Worm (Caenorhabditis elegans) whole organism, L2 larva: ENCODE results near the gene ipla-1.

Experiments
- R02D3.7 ChIP-seq: fragments of 150-350 bp; optimal IDR thresholded peaks from 2 replicates; lab custom pipeline; 2014; ENCODE audit warnings: missing biosample characterization, missing genetic modification characterization
- ama-1 ChIP-seq: fragments of 150-350 bp; optimal IDR thresholded peaks from 2 replicates; lab custom pipeline; 2018; ENCODE audit warnings: inconsistent platforms
- mdl-1 ChIP-seq, 2 experiments: fragments of 150-350 bp in 1 of 2; sonication (generic microtip) in 1 of 2; optimal IDR thresholded peaks; 2 replicates each; lab custom pipeline; 2017; ENCODE audit warnings: missing biosample characterization in 2 of 2, missing genetic modification characterization in 2 of 2
- nhr-237 ChIP-seq: fragments of 150-350 bp; optimal IDR thresholded peaks from 2 replicates; lab custom pipeline; 2014; ENCODE audit warnings: missing biosample characterization, missing genetic modification characterization
- snpc-4 ChIP-seq: fragments of 150-350 bp; optimal IDR thresholded peaks from 2 replicates; lab custom pipeline; 2014; ENCODE audit warnings: missing biosample characterization, missing genetic modification characterization
- unc-39 ChIP-seq: fragments of 150-350 bp; optimal IDR thresholded peaks from 2 replicates; lab custom pipeline; 2014; ENCODE audit warnings: missing biosample characterization, missing genetic modification characterization
- unc-62 ChIP-seq: fragments of 150-350 bp; optimal IDR thresholded peaks from 2 replicates; lab custom pipeline; 2014; ENCODE audit warnings: missing biosample characterization, missing genetic modification reagents, missing genetic modification characterization
- ztf-4 ChIP-seq: fragments of 150-350 bp; optimal IDR thresholded peaks from 2 replicates; lab custom pipeline; 2014; ENCODE audit warnings: missing biosample characterization, missing genetic modification characterization

DNA sequence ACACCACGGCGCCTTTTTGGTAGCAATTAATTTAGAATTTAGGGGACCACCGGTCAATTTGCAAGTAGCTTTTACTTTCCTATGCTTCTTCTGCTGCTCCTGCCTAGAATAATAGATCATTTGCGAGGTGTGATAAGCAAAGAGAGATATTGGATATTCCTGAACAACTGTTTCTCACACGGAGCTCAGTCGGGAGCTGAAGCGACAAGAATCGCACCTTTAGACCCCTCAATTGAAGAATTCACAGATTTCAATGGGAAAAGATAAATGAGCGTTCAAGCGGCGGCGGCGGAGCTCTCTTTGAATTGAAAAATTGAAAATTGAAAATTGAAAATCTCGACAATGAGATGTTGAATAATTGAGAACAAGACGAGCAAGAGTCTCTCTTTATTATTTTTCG lies 28.6 kb downstream of the ipla-1 start:
- TF ChIP-seq unc-62 (no peak), nhr-237 (no peak), ama-1 (lab: Kevin White, UChicago) (no peak), unc-39 (tag; lab: Kevin White, UChicago) (no peak), R02D3.7 (no peak), mdl-1 (tag; optimal IDR thresholded peaks at IDR 0.05; lab: Kevin White, UChicago) (no peak), snpc-4 (no peak), ztf-4 (tag; lab: Kevin White, UChicago) (no peak)
